Worm (Caenorhabditis elegans): ENCODE measurements around the gene T24D5.6.

DNA sequence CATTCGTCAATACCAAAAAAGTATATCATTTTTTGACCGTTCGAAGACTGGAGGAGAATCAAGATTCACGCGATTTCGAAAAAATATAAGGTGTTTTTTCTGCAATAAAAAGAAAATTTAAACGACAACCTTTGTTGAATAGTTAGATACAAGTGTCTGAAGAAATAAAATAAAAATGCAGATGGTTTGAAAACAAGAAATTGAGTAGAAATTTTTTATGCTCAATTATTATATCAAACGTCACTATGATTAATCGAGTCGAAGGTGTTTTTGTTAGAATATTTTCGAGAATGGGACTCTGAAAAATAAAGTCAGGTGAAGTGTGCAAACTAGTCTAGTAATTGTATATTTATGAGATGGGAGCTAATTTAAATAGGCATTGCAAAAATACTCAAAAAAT is 37.0 kb downstream of the T24D5.6 start, which contains the start of gene R09A8.5:
- TF ChIP-seq tab-1 (GFP tag; IDR thresholded peaks at IDR 0.05): no peak
- TF ChIP-seq ztf-23 (GFP tag; IDR thresholded peaks at IDR 0.05): no peak
- no peak for TF ChIP-seq klf-2 (GFP tag; conservative IDR thresholded peaks at IDR 0.05)
- no peak for TF ChIP-seq ref-1 (GFP tag; conservative IDR thresholded peaks at IDR 0.05)
- no peak for TF ChIP-seq cog-1 (tag; optimal IDR thresholded peaks at IDR 0.05)

All from whole organism, midembryonic.